Fruit fly (Drosophila melanogaster): Measurements from ENCODE around the gene CG43376.

CG43376 gene

DNA sequence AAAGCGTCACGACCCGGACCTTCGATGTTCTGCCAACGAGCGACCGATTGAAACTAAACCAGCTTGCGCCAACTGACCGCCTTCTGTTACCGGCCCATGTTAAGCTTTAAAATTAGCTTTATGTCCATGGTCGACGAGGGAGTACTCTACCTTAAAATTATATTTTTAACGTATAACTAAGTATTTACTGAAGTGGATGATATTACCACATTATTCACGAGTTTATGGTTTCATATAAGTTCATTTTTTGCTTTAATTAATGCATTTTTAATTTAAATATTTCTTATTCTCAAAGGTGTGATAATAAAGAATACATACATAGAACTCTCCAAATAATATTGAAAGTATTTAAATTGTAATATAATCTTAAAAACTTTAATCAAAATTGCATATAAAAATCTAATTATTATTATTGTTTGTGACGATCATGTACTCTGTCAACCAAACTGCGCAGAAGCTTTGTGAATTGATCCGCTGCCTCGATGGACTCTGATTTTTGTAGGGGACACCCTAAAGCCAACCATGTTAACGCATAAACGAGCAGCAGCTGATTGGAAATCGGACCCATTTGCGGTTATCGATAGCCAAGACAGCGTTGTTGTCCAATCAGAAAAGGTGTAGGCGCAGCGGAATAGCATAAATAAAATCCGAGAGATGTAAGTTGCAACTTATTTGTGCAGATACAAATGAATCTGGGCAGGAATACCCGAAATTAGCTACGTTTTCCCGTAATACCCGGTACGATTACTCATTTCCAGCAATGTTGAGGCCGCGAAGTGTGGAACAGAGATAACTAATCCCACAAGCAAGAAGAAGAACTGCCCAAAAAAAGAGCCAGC lies 6.5 kb downstream of the CG43376 start, which contains the start of the genes CG9008 and p38b (continued):
- TF ChIP-seq CG17359 (tag; optimal IDR thresholded peaks at IDR 0.05) (peak; percentile 69), CG12071 (GFP tag; optimal IDR thresholded peaks at IDR 0.05) (no peak), Mrtf (GFP tag; IDR thresholded peaks at IDR 0.05) (peak; percentile 53; the same call in 1 of the 3 replicates), Xrp1 (GFP tag; IDR thresholded peaks at IDR 0.05) (peak; percentile 56; the same call in 1 of the 2 replicates), Meics (GFP tag; optimal IDR thresholded peaks at IDR 0.05) (peak; percentile 93), Atf6 (GFP tag; IDR thresholded peaks at IDR 0.05) (peak; percentile 66), CG3407 (GFP tag; optimal IDR thresholded peaks at IDR 0.05) (peak; percentile 56), CG8944 (GFP tag; optimal IDR thresholded peaks at IDR 0.05) (peak; percentile 15), inv (GFP tag; IDR thresholded peaks at IDR 0.05; ENCODE audit: partially characterized antibody) (peak; percentile 20; the same call in 1 of the 2 replicates), CG10321 (GFP tag; IDR thresholded peaks at IDR 0.05) (no peak), Pdp1 (GFP tag; optimal IDR thresholded peaks at IDR 0.05) (peak in 1 of 2 experiments; percentile 48), HmgD (GFP tag; optimal IDR thresholded peaks at IDR 0.05) (no peak), crol (GFP tag; IDR thresholded peaks at IDR 0.05) (no peak), Side (GFP tag; optimal IDR thresholded peaks at IDR 0.05) (no peak), pfk (GFP tag; optimal IDR thresholded peaks at IDR 0.05) (peak; percentile 10), CG14667 (GFP tag; IDR thresholded peaks at IDR 0.05) (peak; percentile 5; the same call in 1 of the 2 replicates), HmgZ (tag; optimal IDR thresholded peaks at IDR 0.05) (peak; percentile 44), ranshi (GFP tag; IDR thresholded peaks at IDR 0.05) (no peak; the same call in 1 of the 2 replicates), ab (GFP tag; optimal IDR thresholded peaks at IDR 0.05) (no peak), al (GFP tag; IDR thresholded peaks at IDR 0.05) (0 out of 2 replicates have a peak, but pooled peaks have one; percentile 46), CG16779 (GFP tag; IDR thresholded peaks at IDR 0.05) (no peak), Rx (GFP tag; IDR thresholded peaks at IDR 0.05) (no peak), CG30020 (tag; optimal IDR thresholded peaks at IDR 0.05) (peak; percentile 65), zf30C (GFP tag; optimal IDR thresholded peaks at IDR 0.05) (no peak), sr (GFP tag; IDR thresholded peaks at IDR 0.05) (peak; percentile 53; the same call in 2 of the 3 replicates), prd (optimal IDR thresholded peaks at IDR 0.05) (no peak), prd (GFP tag; IDR thresholded peaks at IDR 0.05) (peak; percentile 73), CG15073 (GFP tag; optimal IDR thresholded peaks at IDR 0.05) (no peak), CG10565 (GFP tag; optimal IDR thresholded peaks at IDR 0.05) (no peak), chm (GFP tag; IDR thresholded peaks at IDR 0.05) (no peak), shn (GFP tag; optimal IDR thresholded peaks at IDR 0.05) (no peak), CG8924 (tag; optimal IDR thresholded peaks at IDR 0.05) (peak; percentile 93), ERR (GFP tag; optimal IDR thresholded peaks at IDR 0.05) (no peak), CG10543 (GFP tag; optimal IDR thresholded peaks at IDR 0.05) (peak; percentile 91), yki (optimal IDR thresholded peaks at IDR 0.05) (no peak), Dbx (GFP tag; IDR thresholded peaks at IDR 0.05) (peak; percentile 72), z (GFP tag; IDR thresholded peaks at IDR 0.05) (no peak), CG13624 (GFP tag; optimal IDR thresholded peaks at IDR 0.05) (peak; percentile 54), ssp (GFP tag; IDR thresholded peaks at IDR 0.05) (peak; percentile 63), CHES-1-like (GFP tag; optimal IDR thresholded peaks at IDR 0.05) (no peak)

Data from whole organism, embryonic.